Worm (Caenorhabditis elegans): Measurements from ENCODE around the gene W08F4.3.
"Not testable (repeated sequence)": the region's sequence is repeated elsewhere in the genome, so short reads cannot be mapped to it uniquely, and the experiment has no call there.

W08F4.3 gene

DNA sequence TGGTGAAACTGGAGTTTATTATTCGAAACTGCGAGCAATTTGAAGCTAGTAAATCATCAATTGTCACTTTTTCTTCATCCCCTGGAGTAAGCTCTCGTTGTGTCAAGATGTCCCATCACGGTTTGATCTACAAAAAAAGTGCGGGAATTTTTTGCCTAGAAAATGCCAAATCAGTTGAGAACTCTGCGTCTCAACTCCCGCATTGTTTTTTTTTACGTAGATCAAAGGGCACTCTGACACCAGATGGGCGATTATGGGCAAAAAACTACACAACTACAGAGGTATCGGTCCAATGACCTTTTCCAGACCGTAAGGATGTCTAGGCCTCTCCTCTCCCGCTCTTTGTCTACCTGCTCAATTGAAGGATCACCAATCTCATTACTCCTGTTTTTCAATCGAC lies 7.1 kb downstream of the W08F4.3 start, which contains the start of gene fbxb-34:
Gene fbxb-34, plus strand, starts transcription at position 301 of the 400 bp plus-strand sequence.
- no peak for TF ChIP-seq unc-62 (GFP tag; optimal IDR thresholded peaks at IDR 0.05)

DNA sequence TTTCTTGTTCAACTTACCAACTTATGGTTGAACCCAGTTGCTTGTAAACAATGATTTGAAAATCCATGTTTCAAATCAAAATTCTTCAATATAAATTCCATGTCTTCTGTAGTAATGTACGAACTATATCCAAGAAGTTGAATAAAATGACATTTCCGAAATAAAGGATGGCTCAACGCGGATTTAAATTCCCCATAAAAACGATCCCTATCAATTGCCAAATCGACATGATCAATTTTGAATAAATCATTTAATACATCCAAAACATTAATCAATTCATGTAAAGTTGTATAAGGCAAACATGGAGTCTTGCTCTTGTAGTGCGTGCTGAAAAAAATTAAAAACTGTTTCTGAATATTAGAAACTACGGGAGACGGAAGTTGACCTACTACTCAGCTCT lies 10.7 kb downstream of the W08F4.3 start, which contains the start of gene W08F4.10:
Gene W08F4.10, minus strand, starts transcription at position 101 of the 400 bp plus-strand sequence.
- TF ChIP-seq unc-62 (GFP tag; optimal IDR thresholded peaks at IDR 0.05): no peak

DNA sequence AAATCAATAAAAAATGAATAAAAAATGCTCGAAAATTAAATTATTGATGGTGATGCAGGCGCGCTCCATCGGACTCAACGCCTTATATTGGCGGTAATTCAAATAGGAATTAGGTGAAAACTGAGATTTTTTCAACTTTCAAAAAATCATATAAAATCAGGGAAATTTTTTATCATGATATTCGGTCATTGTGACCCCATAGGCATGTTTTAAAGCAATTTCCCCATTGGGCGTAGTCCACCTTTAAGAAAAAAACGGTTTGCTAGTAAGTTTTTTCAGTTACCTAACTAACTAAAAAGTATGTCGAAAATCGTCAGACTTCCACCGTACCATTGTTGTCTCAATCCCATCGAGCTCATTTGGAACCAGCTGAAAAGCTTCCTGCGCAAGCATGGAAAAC lies 12.8 kb downstream of the W08F4.3 start, which contains the start of gene W08F4.1:
Gene W08F4.1, plus strand, starts transcription at position 301 of the 400 bp plus-strand sequence.
- not testable (repeated sequence) for TF ChIP-seq unc-62 (GFP tag; optimal IDR thresholded peaks at IDR 0.05)

DNA sequence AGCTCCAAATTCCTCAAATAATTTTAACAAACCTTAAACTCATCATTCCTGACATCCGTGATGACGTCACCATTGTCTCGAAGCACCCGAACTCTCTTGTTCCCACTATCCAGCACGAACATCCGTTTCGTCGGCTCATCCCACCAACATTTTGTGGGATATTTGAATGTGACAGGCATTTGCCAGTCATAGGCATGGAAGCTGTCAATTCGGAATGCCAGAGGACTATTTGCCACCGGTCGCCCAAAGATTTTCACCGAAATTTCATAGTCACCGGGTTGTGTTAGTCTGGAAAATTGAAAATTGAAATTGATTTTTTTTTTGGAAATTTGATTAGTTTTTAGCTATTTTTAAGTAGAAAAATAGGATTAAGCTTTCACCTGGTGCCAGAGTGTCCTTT lies 16.3 kb downstream of the W08F4.3 start:
- no peak for TF ChIP-seq unc-62 (GFP tag; optimal IDR thresholded peaks at IDR 0.05)

DNA sequence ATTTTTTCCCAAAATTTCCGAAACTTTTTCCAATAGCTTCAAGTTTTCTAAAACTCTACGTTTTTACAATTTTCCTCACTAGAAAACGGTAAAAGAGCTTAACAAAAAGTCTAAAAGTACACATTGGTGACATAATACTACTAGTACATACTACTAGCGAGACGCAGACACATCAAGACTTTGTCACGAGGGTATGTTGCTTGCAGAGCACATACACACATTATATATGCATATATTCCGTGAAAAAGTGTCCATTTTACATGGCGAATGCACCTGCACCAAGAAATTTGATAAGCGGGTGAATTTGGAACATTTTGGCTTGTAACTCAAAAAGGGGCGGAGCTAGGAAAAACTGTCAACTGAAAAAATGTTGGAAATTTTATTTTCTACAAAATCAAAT lies 20.9 kb downstream of the W08F4.3 start:
- TF ChIP-seq unc-62 (GFP tag; optimal IDR thresholded peaks at IDR 0.05): no peak

DNA sequence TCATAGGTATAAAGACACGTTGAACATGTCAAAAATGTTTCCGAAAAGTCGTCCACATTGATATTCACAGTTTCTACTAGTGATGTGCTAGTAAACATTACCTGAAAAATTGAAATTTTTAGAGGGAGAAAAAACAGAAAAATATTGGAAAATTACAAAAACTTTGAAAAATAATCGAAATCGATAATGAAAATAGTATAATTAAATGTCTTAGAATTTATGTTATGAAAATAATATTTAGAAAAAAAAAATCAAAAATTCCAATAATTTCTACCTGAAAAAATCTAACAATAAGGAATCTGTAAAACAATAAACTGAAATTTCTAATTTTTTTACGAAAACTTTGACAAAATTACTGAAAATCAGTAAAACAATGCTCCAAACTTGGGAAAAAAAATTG lies 21.6 kb downstream of the W08F4.3 start, which contains the start of gene nhl-3:
Gene nhl-3, minus strand, starts transcription at position 101 of the 400 bp plus-strand sequence.
- TF ChIP-seq unc-62 (GFP tag; optimal IDR thresholded peaks at IDR 0.05): no peak

DNA sequence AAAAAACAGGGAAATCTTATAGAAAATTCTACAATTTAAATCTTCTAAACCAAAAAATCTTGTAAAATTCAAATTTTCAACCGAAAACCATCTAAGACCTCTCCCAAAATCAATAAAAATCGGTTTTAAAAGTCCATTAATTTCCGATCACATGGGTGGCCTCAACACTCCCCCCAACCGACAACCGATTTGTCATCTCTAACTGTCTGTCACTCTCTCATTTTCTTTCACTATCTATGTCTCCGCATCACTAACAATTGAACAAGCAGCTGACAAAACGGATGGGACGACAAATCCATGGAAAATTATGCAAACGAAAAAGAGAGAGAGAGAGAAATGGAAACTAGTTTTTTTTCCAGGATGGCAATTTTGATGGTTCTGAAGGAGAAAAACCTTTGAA lies 22.6 kb downstream of the W08F4.3 start:
- no peak for TF ChIP-seq unc-62 (GFP tag; optimal IDR thresholded peaks at IDR 0.05)

DNA sequence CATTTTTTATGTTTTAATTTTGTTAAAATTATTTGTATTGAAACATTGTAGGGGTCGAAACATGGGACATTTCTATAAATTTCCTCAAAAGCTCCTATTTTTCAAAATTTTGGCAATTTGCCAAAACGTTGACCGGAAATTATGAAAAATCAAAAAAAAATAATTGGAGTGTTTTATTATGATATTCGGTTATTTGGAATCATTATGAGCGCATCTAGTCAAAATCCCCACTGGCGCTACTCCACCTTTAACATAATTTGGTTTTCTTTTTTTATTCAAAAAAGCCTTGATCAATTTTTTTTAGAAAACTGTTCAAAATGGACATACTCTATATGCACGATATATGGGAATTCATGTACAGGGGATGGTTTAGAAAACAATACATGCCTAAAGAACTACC lies 24.9 kb downstream of the W08F4.3 start, which contains the start of gene W04H10.2:
Gene W04H10.2, plus strand, starts transcription at position 301 of the 400 bp plus-strand sequence.
- TF ChIP-seq unc-62 (GFP tag; optimal IDR thresholded peaks at IDR 0.05): no peak

DNA sequence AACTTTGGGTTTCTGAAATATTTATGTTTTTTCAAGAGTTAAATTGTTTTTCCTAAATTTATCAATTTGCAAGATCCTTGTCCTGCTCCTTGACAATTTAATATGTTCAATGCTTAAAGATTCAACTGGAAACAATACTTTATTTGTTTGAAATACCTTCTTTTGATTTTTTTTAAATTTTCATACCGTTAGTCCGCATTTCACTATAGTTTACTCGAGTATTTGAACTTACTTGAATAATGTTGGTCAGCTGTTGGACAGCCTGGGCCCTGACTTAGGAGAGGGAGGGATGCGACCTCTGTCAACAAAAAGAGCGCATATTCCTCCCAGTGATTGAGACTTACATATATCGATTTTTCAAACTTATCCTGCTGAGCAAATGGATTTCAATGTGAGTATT lies 25.6 kb downstream of the W08F4.3 start, which contains the start of gene W04H10.5:
Gene W04H10.5, plus strand, starts transcription at position 301 of the 400 bp plus-strand sequence.
- TF ChIP-seq unc-62 (GFP tag; optimal IDR thresholded peaks at IDR 0.05): no peak

DNA sequence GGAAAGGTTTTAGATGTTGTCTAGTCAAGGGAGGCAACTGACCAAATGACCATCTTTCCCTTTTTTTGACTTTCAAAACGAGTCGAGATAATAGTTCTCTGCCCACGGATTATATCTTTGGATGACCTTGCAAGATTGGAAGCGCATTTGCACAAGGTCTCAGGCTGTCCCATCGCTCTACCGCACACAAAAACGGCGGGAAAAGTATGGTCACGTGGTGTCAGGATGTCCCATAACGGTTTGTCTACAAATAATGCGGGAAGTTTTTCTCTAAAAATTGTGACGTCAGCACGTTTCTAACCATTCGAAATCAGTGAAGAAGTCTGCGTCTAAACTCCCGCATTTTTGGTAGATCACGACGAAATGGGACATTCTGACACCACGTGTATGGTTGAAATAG lies 27.9 kb downstream of the W08F4.3 start, which contains the start of gene W04H10.6:
Gene W04H10.6, minus strand, starts transcription at position 101 of the 400 bp plus-strand sequence.
- no peak for TF ChIP-seq unc-62 (GFP tag; optimal IDR thresholded peaks at IDR 0.05)

DNA sequence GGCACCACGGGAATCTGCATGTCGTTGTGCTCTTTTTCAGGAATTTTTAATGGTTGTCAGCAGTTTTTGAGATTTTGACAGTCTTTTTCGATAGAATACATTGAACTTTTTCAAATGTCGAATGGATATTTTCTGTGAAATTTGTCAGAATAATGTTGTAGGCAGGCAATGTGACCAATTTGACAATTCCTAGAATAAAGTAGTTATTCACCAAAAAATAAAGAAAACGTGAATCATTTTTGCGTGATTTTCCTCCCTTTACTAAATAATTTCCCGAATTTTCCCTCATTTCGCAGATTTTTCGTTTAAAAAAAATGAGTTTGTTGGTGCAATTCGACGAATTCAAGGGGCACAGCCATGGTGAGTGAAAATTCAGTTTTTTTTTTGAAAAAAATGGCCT lies 28.4 kb downstream of the W08F4.3 start, which contains the start of gene W04H10.1:
Gene W04H10.1, plus strand, starts transcription at position 301 of the 400 bp plus-strand sequence.
- no peak for TF ChIP-seq unc-62 (GFP tag; optimal IDR thresholded peaks at IDR 0.05)

DNA sequence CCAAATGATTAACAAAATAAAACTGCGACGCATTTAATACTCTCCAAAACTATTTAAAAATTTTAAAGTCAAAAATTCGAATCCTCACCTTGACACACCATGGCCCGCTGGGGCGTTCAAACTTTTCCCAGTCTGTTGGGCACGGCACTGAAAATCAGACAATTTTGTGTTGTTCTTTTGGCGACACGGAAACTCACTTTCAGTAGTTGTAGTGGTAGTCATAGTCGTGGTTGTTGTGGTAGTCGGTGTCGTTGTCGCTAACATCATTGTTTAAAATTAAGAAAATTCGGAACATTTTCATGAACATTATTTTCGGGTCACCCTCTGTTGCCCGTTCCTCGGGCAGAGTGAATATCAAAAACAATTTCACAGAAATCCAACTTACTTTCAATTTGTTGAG lies 32.0 kb downstream of the W08F4.3 start, which contains the start of gene clec-118:
Gene clec-118, minus strand, starts transcription at position 101 of the 400 bp plus-strand sequence.
- not testable (repeated sequence) for TF ChIP-seq unc-62 (GFP tag; optimal IDR thresholded peaks at IDR 0.05)

DNA sequence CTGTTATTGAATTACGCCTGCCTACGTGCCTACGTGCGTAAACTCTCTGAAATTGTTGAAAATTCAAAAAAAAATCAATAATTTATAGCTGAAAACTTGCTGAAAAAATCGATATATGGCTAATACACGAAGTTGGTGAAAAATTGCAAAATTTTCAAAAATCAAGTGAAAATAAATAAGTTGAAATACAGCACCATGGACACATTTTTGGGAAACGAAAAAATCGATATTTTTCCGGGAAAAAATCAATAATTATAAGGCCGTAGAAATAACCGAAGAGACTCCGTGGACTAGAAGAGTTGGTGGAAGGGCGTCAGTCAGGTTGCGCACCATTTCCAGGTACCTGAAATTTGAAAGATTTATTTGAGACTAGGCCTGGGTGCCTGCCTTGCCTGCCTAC lies 34.3 kb downstream of the W08F4.3 start:
- TF ChIP-seq unc-62 (GFP tag; optimal IDR thresholded peaks at IDR 0.05): no peak

DNA sequence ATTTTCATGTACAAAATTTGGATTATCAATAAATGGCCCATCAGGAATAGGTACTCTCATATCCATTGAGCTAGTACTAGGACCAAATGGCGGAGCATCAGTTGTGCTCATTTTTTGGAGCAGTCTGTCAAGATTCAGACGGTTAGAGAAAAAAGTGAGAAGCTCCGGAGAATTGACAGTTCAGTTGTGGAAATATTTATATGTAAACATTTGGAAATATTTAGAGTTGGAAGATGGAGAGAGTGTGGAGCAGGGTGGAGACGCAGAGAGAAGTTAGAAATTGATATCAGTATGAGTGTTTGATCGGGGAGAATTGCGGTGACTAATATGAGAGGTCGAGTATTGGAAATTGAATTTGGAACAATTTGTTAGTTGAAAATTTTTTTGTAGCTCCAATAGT lies 40.7 kb downstream of the W08F4.3 start:
- TF ChIP-seq unc-62 (GFP tag; optimal IDR thresholded peaks at IDR 0.05): no peak

DNA sequence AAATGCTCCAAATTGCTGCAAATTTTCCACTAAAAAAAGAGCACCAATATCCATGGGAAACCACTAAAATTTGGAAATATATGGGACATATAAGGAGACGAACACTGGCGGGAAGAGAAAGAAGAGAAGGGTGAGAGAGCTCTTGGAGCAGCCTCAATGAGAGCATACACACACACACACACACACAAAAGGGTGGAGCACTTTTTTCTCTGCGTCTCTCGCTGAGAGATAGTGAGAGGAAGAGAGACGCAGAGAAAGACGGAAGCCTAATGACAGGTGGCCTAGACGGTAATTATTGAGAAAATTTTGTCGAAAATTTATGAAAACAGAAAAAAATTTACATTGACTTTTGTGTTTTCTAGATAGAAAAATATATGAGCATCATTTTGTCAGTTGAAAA lies 42.1 kb downstream of the W08F4.3 start:
- no peak for TF ChIP-seq unc-62 (GFP tag; optimal IDR thresholded peaks at IDR 0.05)

DNA sequence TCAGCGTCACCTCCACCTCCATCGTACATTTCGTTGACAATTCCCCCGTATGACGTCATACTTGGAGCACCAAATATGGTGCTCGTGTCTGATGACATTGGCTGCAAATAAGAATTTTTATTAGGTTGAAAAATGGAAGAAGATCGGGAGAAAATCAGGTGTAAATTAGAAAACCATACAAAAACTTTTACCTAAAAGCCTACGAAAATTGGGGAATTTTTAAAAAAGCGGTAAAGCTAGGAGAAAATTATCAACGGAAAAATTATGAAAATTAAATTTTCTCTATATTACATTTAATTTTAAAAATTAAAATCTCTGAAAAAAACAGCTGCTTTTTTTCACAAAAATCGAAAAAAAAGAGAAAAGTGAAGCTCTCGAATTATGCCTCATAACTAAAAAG lies 44.0 kb downstream of the W08F4.3 start, which contains the start of gene T04B8.5:
Gene T04B8.5, minus strand, starts transcription at position 101 of the 400 bp plus-strand sequence.
- no peak for TF ChIP-seq unc-62 (GFP tag; optimal IDR thresholded peaks at IDR 0.05)

DNA sequence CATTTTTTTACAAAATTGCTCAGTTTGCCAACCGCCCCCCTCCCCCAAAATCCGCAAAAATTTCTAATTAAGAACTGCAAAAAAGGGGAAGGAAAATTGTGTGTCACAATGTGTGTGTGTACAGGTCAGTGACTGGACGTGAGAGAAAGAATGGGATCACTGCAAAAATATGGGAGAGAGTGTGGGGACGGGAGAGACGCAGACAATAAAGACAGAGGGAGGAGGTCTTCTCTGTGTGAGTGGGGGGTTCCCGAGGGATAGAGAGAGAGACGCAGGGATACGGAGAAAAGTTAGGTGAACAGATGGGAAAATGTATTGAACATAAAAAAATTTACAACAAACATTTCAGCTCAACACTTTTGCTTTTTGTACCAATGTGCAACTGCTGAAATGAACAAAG lies 45.5 kb downstream of the W08F4.3 start:
- TF ChIP-seq unc-62 (GFP tag; optimal IDR thresholded peaks at IDR 0.05): no peak

All from whole organism, dauer.